In genomic region chrIII:4560393-4560890, ce11 we compare ENCODE assay signal across 4 worm cellular contexts.
TF ChIP-seq lines count a peak whose summit lies in the region.

No protein-coding gene starts in this region.

TF ChIP-seq in whole organism, L2 larva, 48 proteins besides CTCF, POLR2A, EP300 and RAD21 (continues in another document):
- TF ChIP-seq alr-1 (tag; optimal IDR thresholded peaks at IDR 0.05; lab: Kevin White, UChicago) (no peak), sem-4 (tag; optimal IDR thresholded peaks at IDR 0.05; lab: Kevin White, UChicago) (peak; percentile 38), nhr-6 (tag; optimal IDR thresholded peaks at IDR 0.05; lab: Kevin White, UChicago) (peak; percentile 45), ama-1 (optimal IDR thresholded peaks at IDR 0.05; lab: Kevin White, UChicago) (peak; percentile 66), nhr-12 (tag; optimal IDR thresholded peaks at IDR 0.05; lab: Kevin White, UChicago) (no peak), Y55F3AM.14 (GFP tag; optimal IDR thresholded peaks at IDR 0.05; lab: Kevin White, UChicago) (peak; percentile 72), nhr-11 (tag; optimal IDR thresholded peaks at IDR 0.05; lab: Kevin White, UChicago) (no peak), nhr-25 (tag; optimal IDR thresholded peaks at IDR 0.05; lab: Kevin White, UChicago) (peak; percentile 84), mab-5 (tag; optimal IDR thresholded peaks at IDR 0.05; lab: Kevin White, UChicago) (peak; percentile 75), F13H6.1 (tag; optimal IDR thresholded peaks at IDR 0.05; lab: Kevin White, UChicago) (peak; percentile 86), mdl-1 (tag; optimal IDR thresholded peaks at IDR 0.05; lab: Kevin White, UChicago) (peak; percentile 51 to 58), nhr-10 (tag; optimal IDR thresholded peaks at IDR 0.05; lab: Kevin White, UChicago) (no peak), skn-1 (tag; optimal IDR thresholded peaks at IDR 0.05; lab: Kevin White, UChicago) (no peak), peb-1 (tag; optimal IDR thresholded peaks at IDR 0.05; lab: Kevin White, UChicago) (peak; percentile 45), aly-2 (tag; optimal IDR thresholded peaks at IDR 0.05; lab: Kevin White, UChicago) (no peak), nhr-129 (tag; optimal IDR thresholded peaks at IDR 0.05; lab: Kevin White, UChicago) (peak; percentile 64), lin-13 (GFP tag; optimal IDR thresholded peaks at IDR 0.05; lab: Kevin White, UChicago) (peak; percentile 40), zag-1 (tag; optimal IDR thresholded peaks at IDR 0.05; lab: Kevin White, UChicago) (peak; percentile 12), nhr-23 (tag; optimal IDR thresholded peaks at IDR 0.05; lab: Kevin White, UChicago) (no peak), nhr-21 (tag; optimal IDR thresholded peaks at IDR 0.05; lab: Kevin White, UChicago) (peak; percentile 80), R02D3.7 (tag; optimal IDR thresholded peaks at IDR 0.05; lab: Kevin White, UChicago) (no peak), ztf-4 (tag; optimal IDR thresholded peaks at IDR 0.05; lab: Kevin White, UChicago) (peak; percentile 53), lsy-2 (tag; optimal IDR thresholded peaks at IDR 0.05; lab: Kevin White, UChicago) (peak; percentile 64 to 82), nhr-77 (tag; optimal IDR thresholded peaks at IDR 0.05; lab: Kevin White, UChicago) (no peak)

TF ChIP-seq in whole organism, L4 larva, 104 proteins besides CTCF, POLR2A, EP300 and RAD21 (continues in another document):
- no peak for TF ChIP-seq nhr-237 (tag; optimal IDR thresholded peaks at IDR 0.05; lab: Kevin White, UChicago)
- peak; percentile 26 for TF ChIP-seq pqm-1 (tag; optimal IDR thresholded peaks at IDR 0.05; lab: Kevin White, UChicago)
- peak; percentile 87 for TF ChIP-seq hmg-1.1 (GFP tag; IDR thresholded peaks at IDR 0.05; lab: Robert Waterston, UW)
- no peak for TF ChIP-seq Y48G9A.11 (GFP tag; IDR thresholded peaks at IDR 0.05; lab: Robert Waterston, UW)
- 0 out of 2 replicates have a peak, but pooled peaks have one; percentile 27 for TF ChIP-seq zfp-3 (GFP tag; conservative IDR thresholded peaks at IDR 0.05; lab: Robert Waterston, UW)
- no peak for TF ChIP-seq nhr-42 (GFP tag; IDR thresholded peaks at IDR 0.05; lab: Robert Waterston, UW)
- no peak for TF ChIP-seq cey-2 (tag; optimal IDR thresholded peaks at IDR 0.05; lab: Kevin White, UChicago; ENCODE audit: borderline replicate concordance, insufficient read depth)
- TF ChIP-seq nhr-77 (tag; optimal IDR thresholded peaks at IDR 0.05; lab: Kevin White, UChicago), result no peak
- peak; percentile 63 for TF ChIP-seq duxl-1 (tag; optimal IDR thresholded peaks at IDR 0.05; lab: Kevin White, UChicago; ENCODE audit: poor library complexity)
- TF ChIP-seq zfp-2 (tag; optimal IDR thresholded peaks at IDR 0.05; lab: Kevin White, UChicago), result no peak
- TF ChIP-seq lim-7 (GFP tag; IDR thresholded peaks at IDR 0.05; lab: Robert Waterston, UW), result no peak
- peak; percentile 51 for TF ChIP-seq lin-38 (GFP tag; IDR thresholded peaks at IDR 0.05; lab: Robert Waterston, UW)
- 0 out of 2 replicates have a peak, but pooled peaks have one; percentile 30 for TF ChIP-seq vab-7 (GFP tag; IDR thresholded peaks at IDR 0.05; lab: Robert Waterston, UW)
- TF ChIP-seq zip-11 (GFP tag; IDR thresholded peaks at IDR 0.05; lab: Robert Waterston, UW), result no peak
- TF ChIP-seq aly-2 (tag; optimal IDR thresholded peaks at IDR 0.05; lab: Kevin White, UChicago), result no peak
- TF ChIP-seq zag-1 (tag; optimal IDR thresholded peaks at IDR 0.05; lab: Kevin White, UChicago), result no peak
- TF ChIP-seq daf-12 (tag; optimal IDR thresholded peaks at IDR 0.05; lab: Kevin White, UChicago), result no peak
- TF ChIP-seq Y5F2A.4 (GFP tag; optimal IDR thresholded peaks at IDR 0.05; lab: Kevin White, UChicago), result no peak
- TF ChIP-seq daf-8 (GFP tag; IDR thresholded peaks at IDR 0.05; lab: Robert Waterston, UW), result no peak
- TF ChIP-seq dmd-6 (GFP tag; IDR thresholded peaks at IDR 0.05; lab: Robert Waterston, UW), result peak; percentile 64
- no peak for TF ChIP-seq zip-2 (tag; optimal IDR thresholded peaks at IDR 0.05; lab: Kevin White, UChicago)
- TF ChIP-seq F49E8.2 (tag; optimal IDR thresholded peaks at IDR 0.05; lab: Kevin White, UChicago; ENCODE audit: borderline replicate concordance), result no peak
- TF ChIP-seq snpc-1.2 (GFP tag; IDR thresholded peaks at IDR 0.05; lab: Robert Waterston, UW), result no peak
- no peak for TF ChIP-seq madf-5 (GFP tag; IDR thresholded peaks at IDR 0.05; lab: Robert Waterston, UW)

TF ChIP-seq in whole organism, late embryonic, 69 proteins besides CTCF, POLR2A, EP300 and RAD21:
- peak; percentile 23 for TF ChIP-seq pax-1 (tag; optimal IDR thresholded peaks at IDR 0.05; lab: Kevin White, UChicago)
- TF ChIP-seq pha-4 (tag; optimal IDR thresholded peaks at IDR 0.05; lab: Kevin White, UChicago), result no peak
- TF ChIP-seq ets-4 (tag; optimal IDR thresholded peaks at IDR 0.05; lab: Kevin White, UChicago), result peak; percentile 26
- TF ChIP-seq F13H6.1 (tag; optimal IDR thresholded peaks at IDR 0.05; lab: Kevin White, UChicago), result peak; percentile 41
- peak; percentile 64 for TF ChIP-seq ceh-34 (tag; optimal IDR thresholded peaks at IDR 0.05; lab: Kevin White, UChicago)
- TF ChIP-seq nfya-1 (tag; optimal IDR thresholded peaks at IDR 0.05; lab: Kevin White, UChicago), result peak; percentile 81
- TF ChIP-seq ceh-14 (tag; optimal IDR thresholded peaks at IDR 0.05; lab: Kevin White, UChicago), result no peak
- peak; percentile 67 for TF ChIP-seq unc-55 (GFP tag; optimal IDR thresholded peaks at IDR 0.05; lab: Kevin White, UChicago)
- TF ChIP-seq tbx-2 (tag; optimal IDR thresholded peaks at IDR 0.05; lab: Kevin White, UChicago), result peak; percentile 48
- TF ChIP-seq hlh-30 (tag; optimal IDR thresholded peaks at IDR 0.05; lab: Kevin White, UChicago; ENCODE audit: insufficient read depth), result peak; percentile 26
- TF ChIP-seq tbx-7 (tag; optimal IDR thresholded peaks at IDR 0.05; lab: Kevin White, UChicago), result no peak
- peak; percentile 66 for TF ChIP-seq ceh-31 (tag; optimal IDR thresholded peaks at IDR 0.05; lab: Kevin White, UChicago)
- TF ChIP-seq lin-11 (tag; optimal IDR thresholded peaks at IDR 0.05; lab: Kevin White, UChicago), result no peak
- peak; percentile 52 for TF ChIP-seq ama-1 (optimal IDR thresholded peaks at IDR 0.05; lab: Kevin White, UChicago)
- TF ChIP-seq unc-42 (tag; optimal IDR thresholded peaks at IDR 0.05; lab: Kevin White, UChicago), result peak; percentile 7
- TF ChIP-seq che-1 (tag; optimal IDR thresholded peaks at IDR 0.05; lab: Kevin White, UChicago), result no peak
TF ChIP-seq in whole organism, late embryonic: peak in this region for 11.

TF ChIP-seq in whole organism, mixed stage, embryonic, 35 proteins besides CTCF, POLR2A, EP300 and RAD21:
- TF ChIP-seq zip-8 (tag; optimal IDR thresholded peaks at IDR 0.05; lab: Kevin White, UChicago), result peak; percentile 75
- peak; percentile 8 for TF ChIP-seq lin-13 (tag; optimal IDR thresholded peaks at IDR 0.05; lab: Kevin White, UChicago)
- TF ChIP-seq nhr-237 (tag; optimal IDR thresholded peaks at IDR 0.05; lab: Kevin White, UChicago), result no peak
- peak; percentile 86 for TF ChIP-seq hlh-1 (tag; optimal IDR thresholded peaks at IDR 0.05; lab: Kevin White, UChicago)
- TF ChIP-seq ces-1 (GFP tag; optimal IDR thresholded peaks at IDR 0.05; lab: Kevin White, UChicago), result peak; percentile 37
- TF ChIP-seq ceh-43 (GFP tag; optimal IDR thresholded peaks at IDR 0.05; lab: Kevin White, UChicago), result no peak
- TF ChIP-seq elt-1 (tag; optimal IDR thresholded peaks at IDR 0.05; lab: Kevin White, UChicago; ENCODE audit: borderline replicate concordance, insufficient read depth), result peak; percentile 15
- TF ChIP-seq unc-62 (GFP tag; optimal IDR thresholded peaks at IDR 0.05; lab: Kevin White, UChicago), result peak; percentile 69
- peak; percentile 28 for TF ChIP-seq unc-120 (tag; optimal IDR thresholded peaks at IDR 0.05; lab: Kevin White, UChicago; ENCODE audit: poor library complexity, severe bottlenecking)
- TF ChIP-seq ham-2 (GFP tag; optimal IDR thresholded peaks at IDR 0.05; lab: Kevin White, UChicago), result no peak
- peak; percentile 51 for TF ChIP-seq mep-1 (tag; optimal IDR thresholded peaks at IDR 0.05; lab: Kevin White, UChicago)
- TF ChIP-seq lsy-2 (tag; optimal IDR thresholded peaks at IDR 0.05; lab: Kevin White, UChicago), result peak; percentile 41
- no peak for TF ChIP-seq blmp-1 (tag; optimal IDR thresholded peaks at IDR 0.05; lab: Kevin White, UChicago)
- peak; percentile 3 for TF ChIP-seq drap-1 (GFP tag; optimal IDR thresholded peaks at IDR 0.05; lab: Kevin White, UChicago)
TF ChIP-seq in whole organism, mixed stage, embryonic: peak in this region for 10.
